Worm (Caenorhabditis elegans) whole organism, L4 larva: ENCODE data around the gene let-92.

Experiments
- D1046.2 ChIP-seq: fragments of 200-800 bp; sonication (Bioruptor generic); IDR thresholded peaks from 2 replicates; pipeline ENCODE4 v1.3.6; 2022; ENCODE audit warnings: missing genetic modification characterization, missing compliant biosample characterization
- F44E2.7 ChIP-seq: fragments of 200-800 bp; sonication (Bioruptor generic); IDR thresholded peaks from 2 replicates; pipeline ENCODE4 v2.1.2; 2022; ENCODE audit warnings: missing genetic modification characterization, missing compliant biosample characterization
- R02D3.7 ChIP-seq: fragments of 150-350 bp; sonication (generic microtip); optimal IDR thresholded peaks from 3 replicates; lab custom pipeline; 2014; ENCODE audit warnings: missing biosample characterization, missing genetic modification characterization
- T20F7.1 ChIP-seq: fragments of 200-800 bp; sonication (Bioruptor generic); optimal IDR thresholded peaks from 2 replicates; lab custom pipeline; 2018; ENCODE audit warnings: mild to moderate bottlenecking, missing genetic modification characterization, missing compliant biosample characterization
- T26A8.4 ChIP-seq: fragments of 200-800 bp; sonication (Bioruptor generic); IDR thresholded peaks from 2 replicates; pipeline ENCODE4 v1.3.6; 2022; ENCODE audit warnings: missing genetic modification characterization, missing compliant biosample characterization
- Y48G9A.11 ChIP-seq: fragments of 200-800 bp; sonication (Bioruptor generic); IDR thresholded peaks from 2 replicates; pipeline ENCODE4 v1.3.6; 2022; ENCODE audit warnings: missing genetic modification reagents, missing genetic modification characterization, missing compliant biosample characterization
- Y75B8A.6 ChIP-seq: fragments of 200-800 bp; sonication (Bioruptor generic); IDR thresholded peaks from 2 replicates; pipeline ENCODE4 v1.3.6; 2022; ENCODE audit warnings: missing genetic modification reagents, missing genetic modification characterization, missing compliant biosample characterization
- ZK337.2 ChIP-seq: fragments of 200-800 bp; sonication (Bioruptor generic); IDR thresholded peaks from 2 replicates; pipeline ENCODE4 v1.3.6; 2022; ENCODE audit warnings: missing genetic modification reagents, missing genetic modification characterization, missing compliant biosample characterization
- ZK546.5 ChIP-seq, 2 experiments: sonication (generic microtip); optimal IDR thresholded peaks; 2 replicates each; lab custom pipeline; 2017; ENCODE audit warnings: missing biosample characterization in 2 of 2, missing genetic modification characterization in 2 of 2
- aha-1 ChIP-seq: fragments of 150-350 bp; peaks from one replicate; lab custom pipeline; 2014; ENCODE audit warnings: missing biosample characterization, missing genetic modification characterization
- aly-2 ChIP-seq: sonication (generic microtip); optimal IDR thresholded peaks from 2 replicates; lab custom pipeline; 2018; ENCODE audit warnings: missing biosample characterization, missing genetic modification characterization
- ama-1 ChIP-seq: fragments of 150-350 bp; optimal IDR thresholded peaks from 2 replicates; lab custom pipeline; 2014; ENCODE audit warnings: inconsistent platforms, mixed read lengths
- arid-1 ChIP-seq: fragments of 200-800 bp; sonication (Bioruptor generic); conservative IDR thresholded peaks from 2 replicates; pipeline ENCODE4 v1.3.6; 2022; ENCODE audit warnings: missing genetic modification reagents, missing genetic modification characterization, missing compliant biosample characterization
- attf-4 ChIP-seq: sonication (generic microtip); optimal IDR thresholded peaks from 3 replicates; lab custom pipeline; 2017; ENCODE audit warnings: missing biosample characterization, missing genetic modification characterization
- ceh-20 ChIP-seq: fragments of 200-800 bp; sonication (Bioruptor generic); IDR thresholded peaks from 2 replicates; pipeline ENCODE4 v1.3.6; 2022; ENCODE audit warnings: missing genetic modification reagents, missing genetic modification characterization, missing compliant biosample characterization
- ceh-32 ChIP-seq: sonication (generic microtip); optimal IDR thresholded peaks from 2 replicates; lab custom pipeline; 2016; ENCODE audit warnings: mild to moderate bottlenecking, missing genetic modification characterization, missing compliant biosample characterization; ENCODE audit not compliant: poor library complexity
- ceh-44 ChIP-seq: fragments of 200-800 bp; sonication (Bioruptor generic); IDR thresholded peaks from 2 replicates; pipeline ENCODE4 v1.3.6; 2022; ENCODE audit warnings: missing genetic modification reagents, missing genetic modification characterization, missing compliant biosample characterization
- ceh-62 ChIP-seq: sonication (generic microtip); optimal IDR thresholded peaks from 2 replicates; lab custom pipeline; 2017; ENCODE audit warnings: missing biosample characterization, missing genetic modification characterization
- cey-2 ChIP-seq: sonication (generic microtip); optimal IDR thresholded peaks from 3 replicates; lab custom pipeline; 2017; ENCODE audit warnings: missing genetic modification characterization, mild to moderate bottlenecking, missing compliant biosample characterization, antibody characterized with exemption, borderline replicate concordance; ENCODE audit not compliant: insufficient read depth
- dmd-6 ChIP-seq: fragments of 200-800 bp; sonication (Bioruptor generic); IDR thresholded peaks from 2 replicates; pipeline ENCODE4 v1.3.6; 2022; ENCODE audit warnings: missing genetic modification reagents, missing genetic modification characterization, missing compliant biosample characterization
- dmd-8 ChIP-seq: fragments of 200-800 bp; sonication (Bioruptor generic); IDR thresholded peaks from 2 replicates; pipeline ENCODE4 v1.3.6; 2022; ENCODE audit warnings: missing genetic modification characterization, missing compliant biosample characterization
- duxl-1 ChIP-seq: sonication (generic microtip); optimal IDR thresholded peaks from 2 replicates; lab custom pipeline; 2016; ENCODE audit warnings: mild to moderate bottlenecking, missing genetic modification characterization, moderate library complexity, missing compliant biosample characterization; ENCODE audit not compliant: poor library complexity
- fkh-10 ChIP-seq: fragments of 150-350 bp; optimal IDR thresholded peaks from 2 replicates; lab custom pipeline; 2014; ENCODE audit warnings: missing biosample characterization, missing genetic modification reagents, missing genetic modification characterization
- hlh-11 ChIP-seq: fragments of 200-800 bp; sonication (Bioruptor generic); optimal IDR thresholded peaks from 2 replicates; lab custom pipeline; 2018; ENCODE audit warnings: mild to moderate bottlenecking, missing genetic modification characterization, missing compliant biosample characterization
- hmg-1.1 ChIP-seq: fragments of 200-800 bp; sonication (Bioruptor generic); IDR thresholded peaks from 2 replicates; pipeline ENCODE4 v1.3.6; 2022; ENCODE audit warnings: missing genetic modification reagents, missing genetic modification characterization, missing compliant biosample characterization
- jun-1 ChIP-seq: fragments of 150-350 bp; optimal IDR thresholded peaks from 2 replicates; lab custom pipeline; 2014; ENCODE audit warnings: missing biosample characterization, missing genetic modification reagents, missing genetic modification characterization
- lim-7 ChIP-seq: fragments of 200-800 bp; sonication (Bioruptor generic); IDR thresholded peaks from 2 replicates; pipeline ENCODE4 v1.3.6; 2022; ENCODE audit warnings: missing genetic modification characterization, missing compliant biosample characterization
- lin-29 ChIP-seq: fragments of 200-800 bp; sonication (Bioruptor generic); IDR thresholded peaks from 2 replicates; pipeline ENCODE4 v1.3.6; 2022; ENCODE audit warnings: missing genetic modification reagents, missing genetic modification characterization, missing compliant biosample characterization
- lin-38 ChIP-seq: fragments of 200-800 bp; sonication (Bioruptor generic); IDR thresholded peaks from 2 replicates; pipeline ENCODE4 v1.3.6; 2022; ENCODE audit warnings: missing genetic modification reagents, missing genetic modification characterization, missing compliant biosample characterization
- lir-3 ChIP-seq: sonication (generic microtip); optimal IDR thresholded peaks from 2 replicates; lab custom pipeline; 2016; ENCODE audit warnings: mild to moderate bottlenecking, missing genetic modification characterization, missing compliant biosample characterization
- lsy-2 ChIP-seq, 2 experiments: fragments of 150-350 bp in 1 of 2; sonication (generic microtip) in 1 of 2; optimal IDR thresholded peaks; 2 replicates each; lab custom pipeline; 2014 to 2017; ENCODE audit warnings: missing biosample characterization in 2 of 2, missing genetic modification characterization in 2 of 2
- madf-5 ChIP-seq, 2 experiments: fragments of 200-800 bp; sonication (Bioruptor generic); IDR thresholded peaks; 2 replicates each; pipeline ENCODE4 v1.3.6; 2022; ENCODE audit warnings: missing compliant biosample characterization in 2 of 2, missing genetic modification characterization in 2 of 2
- madf-9 ChIP-seq: fragments of 200-800 bp; sonication (Bioruptor generic); conservative IDR thresholded peaks from 2 replicates; pipeline ENCODE4 v1.3.6; 2022; ENCODE audit warnings: missing genetic modification reagents, missing genetic modification characterization, missing compliant biosample characterization
- mdl-1 ChIP-seq, 2 experiments: fragments of 150-350 bp in 1 of 2; sonication (generic microtip) in 1 of 2; optimal IDR thresholded peaks; 2 replicates each; lab custom pipeline; 2014 to 2017; ENCODE audit warnings: missing biosample characterization in 2 of 2, missing genetic modification characterization in 2 of 2
- mep-1 ChIP-seq: fragments of 150-350 bp; sonication (generic microtip); optimal IDR thresholded peaks from 3 replicates; lab custom pipeline; 2014; ENCODE audit warnings: missing biosample characterization, missing genetic modification characterization
- mes-2 ChIP-seq: sonication (generic microtip); optimal IDR thresholded peaks from 2 replicates; lab custom pipeline; 2016; ENCODE audit warnings: missing genotype, mild to moderate bottlenecking, missing genetic modification characterization, missing compliant biosample characterization; ENCODE audit not compliant: poor library complexity, severe bottlenecking
- mxl-2 ChIP-seq: fragments of 200-800 bp; sonication (Bioruptor generic); conservative IDR thresholded peaks from 2 replicates; pipeline ENCODE4 v1.3.6; 2022; ENCODE audit warnings: missing genetic modification reagents, missing genetic modification characterization, missing compliant biosample characterization
- mxl-3 ChIP-seq: fragments of 200-800 bp; sonication (Bioruptor generic); optimal IDR thresholded peaks from 2 replicates; lab custom pipeline; 2018; ENCODE audit warnings: mild to moderate bottlenecking, missing genetic modification characterization, missing compliant biosample characterization
- nhr-111 ChIP-seq: fragments of 200-800 bp; sonication (Bioruptor generic); optimal IDR thresholded peaks from 2 replicates; lab custom pipeline; 2018; ENCODE audit warnings: mild to moderate bottlenecking, missing genetic modification characterization, missing compliant biosample characterization
- nhr-41 ChIP-seq: fragments of 200-800 bp; sonication (Bioruptor generic); IDR thresholded peaks from 2 replicates; pipeline ENCODE4 v1.3.6; 2022; ENCODE audit warnings: missing genetic modification reagents, missing genetic modification characterization, missing compliant biosample characterization
- nhr-48 ChIP-seq: sonication (generic microtip); optimal IDR thresholded peaks from 2 replicates; lab custom pipeline; 2016; ENCODE audit warnings: mild to moderate bottlenecking, missing genetic modification characterization, missing compliant biosample characterization
- nhr-77 ChIP-seq: fragments of 150-350 bp; optimal IDR thresholded peaks from 2 replicates; lab custom pipeline; 2014; ENCODE audit warnings: missing biosample characterization, missing genetic modification characterization
- pha-4 ChIP-seq, 2 experiments: fragments of 150-350 bp in 1 of 2; fragments of 200-800 bp in 1 of 2; sonication (Bioruptor generic) in 1 of 2; IDR thresholded peaks in 1 of 2; optimal IDR thresholded peaks in 1 of 2; 2 replicates each; pipeline versions ENCODE4 v1.3.6 to Lab custom; 2014 to 2022; ENCODE audit warnings: missing genetic modification characterization in 2 of 2, missing genetic modification reagents in 2 of 2, missing biosample characterization in 1 of 2, missing compliant biosample characterization in 1 of 2
- php-3 ChIP-seq: fragments of 200-800 bp; sonication (Bioruptor generic); IDR thresholded peaks from 2 replicates; pipeline ENCODE4 v1.3.6; 2022; ENCODE audit warnings: missing genetic modification reagents, missing genetic modification characterization, missing compliant biosample characterization
- pqm-1 ChIP-seq: sonication (generic microtip); optimal IDR thresholded peaks from 2 replicates; lab custom pipeline; 2017; ENCODE audit warnings: missing biosample characterization, missing genetic modification characterization
- rbr-2 ChIP-seq: sonication (generic microtip); optimal IDR thresholded peaks from 2 replicates; lab custom pipeline; 2016; ENCODE audit warnings: missing genotype, missing genetic modification characterization, missing compliant biosample characterization
- set-16 ChIP-seq: fragments of 200-800 bp; sonication (Bioruptor generic); IDR thresholded peaks from 2 replicates; pipeline ENCODE4 v1.3.6; 2022; ENCODE audit warnings: missing genetic modification reagents, missing genetic modification characterization, missing compliant biosample characterization
- spr-3 ChIP-seq: fragments of 200-800 bp; sonication (Bioruptor generic); optimal IDR thresholded peaks from 2 replicates; lab custom pipeline; 2018; ENCODE audit warnings: mild to moderate bottlenecking, missing genetic modification characterization, missing compliant biosample characterization
- tra-1 ChIP-seq: fragments of 200-800 bp; sonication (Bioruptor generic); IDR thresholded peaks from 2 replicates; pipeline ENCODE4 v1.3.6; 2022; ENCODE audit warnings: missing genetic modification reagents, missing genetic modification characterization, missing compliant biosample characterization
- vab-7 ChIP-seq: fragments of 200-800 bp; sonication (Bioruptor generic); IDR thresholded peaks from 2 replicates; pipeline ENCODE4 v1.3.6; 2022; ENCODE audit warnings: missing genetic modification reagents, missing genetic modification characterization, missing compliant biosample characterization
- ztf-7 ChIP-seq: fragments of 150-350 bp; optimal IDR thresholded peaks from 2 replicates; lab custom pipeline; 2014; ENCODE audit warnings: missing biosample characterization, missing genetic modification characterization

Gene let-92

ce11 chrIV:11897710-11898109, 39.5 kb downstream of the let-92 start (continued):
- TF ChIP-seq ceh-44 (GFP tag; lab: Robert Waterston, UW) = no peak
- TF ChIP-seq nhr-77 (tag; lab: Kevin White, UChicago) = no peak
- no peak for TF ChIP-seq dmd-8 (GFP tag; lab: Robert Waterston, UW)
- TF ChIP-seq mxl-2 (GFP tag; lab: Robert Waterston, UW) = no peak
- TF ChIP-seq aha-1 = peak; percentile 91
- TF ChIP-seq nhr-41 (GFP tag; lab: Robert Waterston, UW) = no peak
- no peak for TF ChIP-seq arid-1
- no peak for TF ChIP-seq mep-1
- TF ChIP-seq lin-29 (GFP tag; lab: Robert Waterston, UW) = no peak
- peak; percentile 24 for TF ChIP-seq pqm-1 (tag; lab: Kevin White, UChicago)
- TF ChIP-seq F44E2.7 (GFP tag; lab: Robert Waterston, UW) = no peak
- TF ChIP-seq ZK337.2 (GFP tag; lab: Robert Waterston, UW) = no peak
- TF ChIP-seq nhr-111 (GFP tag; lab: Kevin White, UChicago) = no peak
- TF ChIP-seq attf-4 (tag; lab: Kevin White, UChicago) = no peak
- no peak for TF ChIP-seq jun-1 (tag; lab: Kevin White, UChicago)
- no peak for TF ChIP-seq madf-9
- peak; percentile 41 for TF ChIP-seq mxl-3 (GFP tag; lab: Kevin White, UChicago)
- TF ChIP-seq lsy-2 (tag; optimal IDR thresholded peaks at IDR 0.05; lab: Kevin White, UChicago) = peak in 1 of 2 experiments; percentile 67
- no peak for TF ChIP-seq T20F7.1 (GFP tag; lab: Kevin White, UChicago)
- peak; percentile 71 for TF ChIP-seq dmd-6 (GFP tag; lab: Robert Waterston, UW)
- no peak for TF ChIP-seq pha-4 (GFP tag; IDR thresholded peaks at IDR 0.05; lab: Robert Waterston, UW)
- TF ChIP-seq pha-4 (tag; optimal IDR thresholded peaks at IDR 0.05; lab: Kevin White, UChicago) = no peak
- TF ChIP-seq tra-1 (GFP tag; lab: Robert Waterston, UW) = no peak
- no peak for TF ChIP-seq ztf-7 (tag; lab: Kevin White, UChicago)
- no peak for TF ChIP-seq set-16
- TF ChIP-seq madf-5 (GFP tag; IDR thresholded peaks at IDR 0.05; lab: Robert Waterston, UW) = no peak
- TF ChIP-seq cey-2 (tag; lab: Kevin White, UChicago) = peak; percentile 8
- TF ChIP-seq Y48G9A.11 = no peak
- no peak for TF ChIP-seq lim-7 (GFP tag; lab: Robert Waterston, UW)
- TF ChIP-seq fkh-10 (GFP tag; lab: Kevin White, UChicago) = no peak
- TF ChIP-seq hlh-11 = peak; percentile 53
- no peak for TF ChIP-seq Y75B8A.6
- no peak for TF ChIP-seq R02D3.7 (tag; lab: Kevin White, UChicago)
- no peak for TF ChIP-seq ZK546.5 (tag; optimal IDR thresholded peaks at IDR 0.05; lab: Kevin White, UChicago)
- TF ChIP-seq D1046.2 (GFP tag; lab: Robert Waterston, UW) = no peak
- no peak for TF ChIP-seq ceh-32 (tag; lab: Kevin White, UChicago)
- TF ChIP-seq ceh-62 = no peak
- no peak for TF ChIP-seq T26A8.4 (GFP tag; lab: Robert Waterston, UW)
- no peak for TF ChIP-seq rbr-2 (tag; lab: Kevin White, UChicago)
- no peak for TF ChIP-seq aly-2 (tag; lab: Kevin White, UChicago)
- TF ChIP-seq nhr-48 (tag; lab: Kevin White, UChicago) = peak; percentile 70
- TF ChIP-seq lin-38 (GFP tag; lab: Robert Waterston, UW) = no peak
- TF ChIP-seq duxl-1 (tag; lab: Kevin White, UChicago) = no peak
- no peak for TF ChIP-seq mes-2 (tag; lab: Kevin White, UChicago)
- no peak for TF ChIP-seq php-3 (GFP tag; lab: Robert Waterston, UW)
- no peak for TF ChIP-seq lir-3 (tag; lab: Kevin White, UChicago)
- no peak for TF ChIP-seq ceh-20
- no peak for TF ChIP-seq vab-7 (GFP tag; lab: Robert Waterston, UW)
- no peak for TF ChIP-seq ama-1 (lab: Kevin White, UChicago)
- no peak for TF ChIP-seq hmg-1.1 (GFP tag; lab: Robert Waterston, UW)
- TF ChIP-seq spr-3 (GFP tag; lab: Kevin White, UChicago) = no peak
- peak in 1 of 2 experiments; percentile 44 for TF ChIP-seq mdl-1 (tag; optimal IDR thresholded peaks at IDR 0.05; lab: Kevin White, UChicago)
